Worm (Caenorhabditis elegans): ENCODE results near the gene C46A5.4.

DNA sequence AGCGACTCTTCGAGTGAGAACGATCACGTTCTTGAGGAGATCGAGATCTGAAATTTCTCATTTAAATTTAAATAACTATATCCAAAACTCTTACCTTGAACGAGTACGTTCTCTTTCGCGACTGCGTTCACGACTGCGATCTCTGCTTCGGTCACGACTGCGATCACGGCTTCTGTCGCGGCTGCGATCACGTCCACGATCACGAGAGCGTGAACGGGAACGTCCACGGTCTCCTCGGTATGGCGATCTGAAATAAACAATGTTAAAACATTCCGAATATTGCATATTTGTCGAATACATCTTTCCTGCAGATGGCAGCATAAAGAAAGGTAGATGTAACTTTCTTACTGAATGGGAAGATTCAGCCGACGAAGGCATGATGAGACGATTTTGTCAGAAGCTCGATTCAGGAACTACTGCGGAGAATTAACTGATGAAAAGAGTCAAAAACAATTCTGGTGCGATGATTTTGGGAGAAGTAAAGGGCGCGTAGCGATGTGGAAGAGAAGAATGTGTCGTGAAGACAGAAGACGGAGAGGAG lies 33.1 kb upstream of the C46A5.4 start:
- TF ChIP-seq ceh-16 (tag; optimal IDR thresholded peaks at IDR 0.05) (no peak), skn-1 (tag; optimal IDR thresholded peaks at IDR 0.05) (no peak), nhr-76 (tag; optimal IDR thresholded peaks at IDR 0.05) (no peak), fos-1 (tag; optimal IDR thresholded peaks at IDR 0.05) (no peak), pqm-1 (tag; optimal IDR thresholded peaks at IDR 0.05) (no peak), elt-1 (tag; optimal IDR thresholded peaks at IDR 0.05) (no peak)

All from whole organism, L3 larva.